Worm (Caenorhabditis elegans): ENCODE measurements around the gene F42G4.2.

DNA sequence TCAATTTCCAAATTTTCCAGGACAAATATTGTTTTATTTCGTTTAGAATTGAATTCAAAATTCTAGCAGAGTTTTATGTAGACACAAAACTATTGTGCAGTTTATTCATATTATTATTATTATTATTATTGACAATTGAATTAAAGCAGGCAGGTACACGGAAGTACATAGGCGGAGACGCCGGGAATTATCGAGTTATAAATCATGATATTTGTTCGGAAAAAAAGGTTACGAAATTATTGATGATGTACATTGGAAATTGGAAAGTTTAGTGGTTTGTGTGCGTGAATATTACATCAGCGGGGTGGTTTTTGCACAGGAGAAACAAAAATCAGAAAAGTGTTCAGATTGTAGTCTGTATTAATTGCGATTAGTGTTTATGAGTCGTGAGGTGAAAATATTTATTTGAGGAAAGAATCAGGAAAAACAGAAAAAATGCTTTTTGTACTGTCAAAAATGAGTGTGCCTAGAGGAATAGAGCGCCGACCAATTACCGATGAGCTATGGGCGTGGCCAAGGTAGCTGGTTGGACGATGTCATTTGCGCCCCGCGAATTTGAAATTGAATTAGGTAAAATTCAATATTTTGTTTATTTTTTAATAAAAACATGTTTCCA is 28.7 kb downstream of the F42G4.2 start:
- TF ChIP-seq him-1 (tag; optimal IDR thresholded peaks at IDR 0.05) (no peak), W03F9.2 (tag; optimal IDR thresholded peaks at IDR 0.05) (no peak)

Measured in whole organism, L4/young adult.